Worm (Caenorhabditis elegans): ENCODE measurements around the gene C52E2.3.

The C52E2.3 gene

DNA sequence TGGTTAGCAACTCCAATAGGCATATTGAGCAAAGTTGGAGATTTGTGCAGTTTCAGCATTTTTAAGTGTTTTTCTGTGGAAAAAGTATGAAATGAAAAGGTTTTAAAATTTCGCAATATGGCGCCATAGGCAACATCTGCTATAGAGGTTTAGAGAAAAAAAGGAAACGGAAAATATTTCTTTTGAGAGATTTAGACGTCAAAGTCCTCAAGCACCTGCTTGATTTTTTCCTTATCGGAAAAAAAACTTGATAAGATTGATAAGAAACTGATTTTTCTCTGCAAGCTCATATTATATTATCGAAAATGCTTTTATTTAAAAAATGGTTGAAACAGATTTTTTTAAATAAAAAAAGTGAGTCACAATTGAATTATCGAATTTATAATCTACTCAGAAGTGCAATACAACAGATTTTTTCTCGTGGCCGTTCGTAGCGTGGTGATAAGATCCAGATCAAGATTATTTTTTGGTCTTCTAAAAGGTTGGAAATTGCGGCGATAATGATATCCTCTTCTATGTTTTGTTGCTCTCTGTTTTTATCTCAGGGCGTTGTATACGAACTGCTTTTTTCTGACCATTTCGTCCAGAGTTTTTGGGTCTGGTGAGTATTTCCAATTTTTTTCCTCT is 31.0 kb upstream of the C52E2.3 start, which contains the start of gene fbxc-19 (continued):
- peak; percentile 40 for TF ChIP-seq lin-13 (GFP tag; optimal IDR thresholded peaks at IDR 0.05)
- no peak for TF ChIP-seq fkh-4 (tag; optimal IDR thresholded peaks at IDR 0.05; ENCODE audit: borderline replicate concordance)
- peak; percentile 35 for TF ChIP-seq fos-1 (tag; optimal IDR thresholded peaks at IDR 0.05)
- no peak for TF ChIP-seq irx-1 (tag; optimal IDR thresholded peaks at IDR 0.05)
- TF ChIP-seq C16A3.4 (tag; optimal IDR thresholded peaks at IDR 0.05) = peak; percentile 34
- no peak for TF ChIP-seq ceh-90 (tag; optimal IDR thresholded peaks at IDR 0.05)
- TF ChIP-seq nhr-20 (tag; optimal IDR thresholded peaks at IDR 0.05) = peak; percentile 60
- TF ChIP-seq unc-62 (GFP tag; optimal IDR thresholded peaks at IDR 0.05) = no peak
- TF ChIP-seq snpc-4 (tag; optimal IDR thresholded peaks at IDR 0.05) = peak; percentile 45
- TF ChIP-seq nhr-76 (tag; optimal IDR thresholded peaks at IDR 0.05) = no peak
- TF ChIP-seq lin-14 (GFP tag; optimal IDR thresholded peaks at IDR 0.05) = peak; percentile 73
- peak; percentile 46 for TF ChIP-seq snu-23 (GFP tag; optimal IDR thresholded peaks at IDR 0.05)
- TF ChIP-seq unc-30 (tag; optimal IDR thresholded peaks at IDR 0.05) = no peak
- TF ChIP-seq sox-4 (tag; optimal IDR thresholded peaks at IDR 0.05) = no peak
- TF ChIP-seq unc-86 (tag; optimal IDR thresholded peaks at IDR 0.05) = no peak
- no peak for TF ChIP-seq ets-5 (GFP tag; IDR thresholded peaks at IDR 0.05)
- TF ChIP-seq efl-1 (optimal IDR thresholded peaks at IDR 0.05) = peak; percentile 77 to 78
- TF ChIP-seq efl-1 (GFP tag; optimal IDR thresholded peaks at IDR 0.05 in 1 of 2) = peak; percentile 63 to 94
- no peak for TF ChIP-seq mab-9 (GFP tag; IDR thresholded peaks at IDR 0.05)
- peak; percentile 3 for TF ChIP-seq xbp-1 (tag; optimal IDR thresholded peaks at IDR 0.05)
- no peak for TF ChIP-seq ceh-8 (GFP tag; optimal IDR thresholded peaks at IDR 0.05)
- TF ChIP-seq pqm-1 (tag; optimal IDR thresholded peaks at IDR 0.05) = peak; percentile 95
- peak; percentile 53 for TF ChIP-seq nhr-90 (tag; optimal IDR thresholded peaks at IDR 0.05; ENCODE audit: poor library complexity)
- TF ChIP-seq hpl-2 (GFP tag; optimal IDR thresholded peaks at IDR 0.05) = peak; percentile 45
- TF ChIP-seq zip-4 (GFP tag; optimal IDR thresholded peaks at IDR 0.05) = peak; percentile 98
- TF ChIP-seq nhr-237 (tag; optimal IDR thresholded peaks at IDR 0.05) = peak; percentile 64
- TF ChIP-seq sptf-1 (tag; optimal IDR thresholded peaks at IDR 0.05) = no peak
- TF ChIP-seq sup-37 (GFP tag; optimal IDR thresholded peaks at IDR 0.05) = no peak
- TF ChIP-seq lsy-2 (tag; optimal IDR thresholded peaks at IDR 0.05) = peak; percentile 67 to 79
- TF ChIP-seq nhr-85 (tag) = peak; percentile 83
- no peak for TF ChIP-seq vab-15 (tag; optimal IDR thresholded peaks at IDR 0.05)
- TF ChIP-seq skn-1 (tag; optimal IDR thresholded peaks at IDR 0.05) = peak; percentile 91
- TF ChIP-seq lir-3 (tag; optimal IDR thresholded peaks at IDR 0.05; ENCODE audit: poor library complexity) = peak; percentile 38
- TF ChIP-seq elt-2 (tag; optimal IDR thresholded peaks at IDR 0.05) = peak; percentile 100
- peak; percentile 7 to 59 (median 30) for TF ChIP-seq ceh-82 (tag; optimal IDR thresholded peaks at IDR 0.05)
- no peak for TF ChIP-seq ceh-63 (GFP tag; optimal IDR thresholded peaks at IDR 0.05)

ce11 chrII:1820774-1821173 is 30.3 kb upstream of the C52E2.3 start, which contains the start of gene fbxa-3:
TSS of gene fbxa-3 (minus strand) at chrII:1820874.
- no peak for TF ChIP-seq tlp-1 (tag; optimal IDR thresholded peaks at IDR 0.05)
- TF ChIP-seq ztf-4 (tag; optimal IDR thresholded peaks at IDR 0.05) = no peak
- no peak for TF ChIP-seq nhr-90 (tag; optimal IDR thresholded peaks at IDR 0.05; ENCODE audit: poor library complexity)
- TF ChIP-seq elt-2 (tag; optimal IDR thresholded peaks at IDR 0.05) = no peak
- no peak for TF ChIP-seq nhr-71 (tag; optimal IDR thresholded peaks at IDR 0.05)
- no peak for TF ChIP-seq dpl-1 (GFP tag; optimal IDR thresholded peaks at IDR 0.05)
- no peak for TF ChIP-seq ama-1 (optimal IDR thresholded peaks at IDR 0.05)
- no peak for TF ChIP-seq unc-30 (tag; optimal IDR thresholded peaks at IDR 0.05)

ce11 chrII:1823597-1823996 is 27.4 kb upstream of the C52E2.3 start:
- TF ChIP-seq elt-2 (tag; optimal IDR thresholded peaks at IDR 0.05) = peak; percentile 62

Data from whole organism, L1 larva.